Worm (Caenorhabditis elegans) whole organism, young adult: ENCODE measurements around the gene glb-34.

Experiments used
- B0035.1 ChIP-seq: sonication (generic microtip); optimal IDR thresholded peaks from 2 replicates; lab custom pipeline; 2016; ENCODE audit warnings: missing genetic modification characterization, mild to moderate bottlenecking, missing compliant biosample characterization, missing genotype, missing genetic modification reagents
- B0261.1 ChIP-seq: sonication (generic microtip); optimal IDR thresholded peaks from 2 replicates; lab custom pipeline; 2016; ENCODE audit warnings: mild to moderate bottlenecking, missing genetic modification characterization, moderate library complexity, missing compliant biosample characterization
- D2030.7 ChIP-seq: fragments of 200-800 bp; sonication (Bioruptor generic); IDR thresholded peaks from 2 replicates; pipeline ENCODE4 v1.3.6; 2022; ENCODE audit warnings: missing genetic modification reagents, missing genetic modification characterization, missing compliant biosample characterization
- F22D6.2 ChIP-seq: sonication (generic microtip); optimal IDR thresholded peaks from 2 replicates; lab custom pipeline; 2016; ENCODE audit warnings: mild to moderate bottlenecking, missing genetic modification characterization, missing compliant biosample characterization
- T26A5.8 ChIP-seq: sonication (generic microtip); optimal IDR thresholded peaks from 2 replicates; lab custom pipeline; 2016; ENCODE audit warnings: missing genetic modification characterization, missing compliant biosample characterization
- Y53G8AR.9 ChIP-seq: fragments of 200-800 bp; sonication (Bioruptor generic); conservative IDR thresholded peaks from 2 replicates; pipeline ENCODE4 v1.3.6; 2022; ENCODE audit warnings: missing genetic modification reagents, missing genetic modification characterization, missing compliant biosample characterization
- Y67H2A.10 ChIP-seq: fragments of 200-800 bp; sonication (Bioruptor generic); conservative IDR thresholded peaks from 2 replicates; pipeline ENCODE4 v1.3.6; 2022; ENCODE audit warnings: missing genetic modification reagents, missing genetic modification characterization, missing compliant biosample characterization
- akir-1 ChIP-seq: fragments of 200-800 bp; sonication (Bioruptor generic); optimal IDR thresholded peaks from 2 replicates; lab custom pipeline; 2018; ENCODE audit warnings: mild to moderate bottlenecking, missing genetic modification characterization, moderate library complexity, missing compliant biosample characterization
- atf-7 ChIP-seq: sonication (generic microtip); optimal IDR thresholded peaks from 2 replicates; lab custom pipeline; 2017; ENCODE audit warnings: mild to moderate bottlenecking, missing genetic modification characterization, missing compliant biosample characterization
- athp-1 ChIP-seq: sonication (generic microtip); optimal IDR thresholded peaks from 2 replicates; lab custom pipeline; 2017; ENCODE audit warnings: mild to moderate bottlenecking, missing genetic modification characterization, missing compliant biosample characterization
- attf-5 ChIP-seq: fragments of 200-800 bp; sonication (Bioruptor generic); optimal IDR thresholded peaks from 2 replicates; lab custom pipeline; 2018; ENCODE audit warnings: mild to moderate bottlenecking, missing genetic modification characterization, missing compliant biosample characterization
- bed-1 ChIP-seq: fragments of 200-800 bp; sonication (Bioruptor generic); IDR thresholded peaks from 2 replicates; pipeline ENCODE4 v1.3.6; 2022; ENCODE audit warnings: missing genetic modification reagents, missing genetic modification characterization, missing compliant biosample characterization
- bed-2 ChIP-seq: fragments of 200-800 bp; sonication (Bioruptor generic); IDR thresholded peaks from 2 replicates; pipeline ENCODE4 v1.3.6; 2022; ENCODE audit warnings: missing genetic modification reagents, missing genetic modification characterization, missing compliant biosample characterization
- ceh-100 ChIP-seq: fragments of 200-800 bp; sonication (Bioruptor generic); IDR thresholded peaks from 2 replicates; pipeline ENCODE4 v1.3.6; 2022; ENCODE audit warnings: missing genetic modification reagents, missing genetic modification characterization, missing compliant biosample characterization
- ceh-27 ChIP-seq: fragments of 200-800 bp; sonication (Bioruptor generic); optimal IDR thresholded peaks from 2 replicates; lab custom pipeline; 2018; ENCODE audit warnings: mild to moderate bottlenecking, missing genetic modification characterization, moderate library complexity, missing compliant biosample characterization
- chd-7 ChIP-seq: sonication (generic microtip); optimal IDR thresholded peaks from 2 replicates; lab custom pipeline; 2016; ENCODE audit warnings: mild to moderate bottlenecking, missing genetic modification characterization, moderate library complexity, missing compliant biosample characterization
- die-1 ChIP-seq: sonication (generic microtip); optimal IDR thresholded peaks from 2 replicates; lab custom pipeline; 2016; ENCODE audit warnings: missing genotype, mild to moderate bottlenecking, missing genetic modification characterization, missing compliant biosample characterization
- dox-1 ChIP-seq: fragments of 200-800 bp; sonication (Bioruptor generic); IDR thresholded peaks from 2 replicates; pipeline ENCODE4 v1.3.6; 2022; ENCODE audit warnings: missing genetic modification reagents, missing genetic modification characterization, missing compliant biosample characterization
- dpff-1 ChIP-seq: sonication (generic microtip); optimal IDR thresholded peaks from 2 replicates; lab custom pipeline; 2017; ENCODE audit warnings: mild to moderate bottlenecking, missing genetic modification characterization, missing compliant biosample characterization
- dpl-1 ChIP-seq: fragments of 150-350 bp; optimal IDR thresholded peaks from 2 replicates; lab custom pipeline; 2014; ENCODE audit warnings: missing biosample characterization, missing genetic modification reagents, missing genetic modification characterization
- efl-1 ChIP-seq: fragments of 150-350 bp; optimal IDR thresholded peaks from 2 replicates; lab custom pipeline; 2014; ENCODE audit warnings: missing biosample characterization, missing genetic modification reagents, missing genetic modification characterization
- egl-18 ChIP-seq: fragments of 200-800 bp; sonication (Bioruptor generic); IDR thresholded peaks from 2 replicates; pipeline ENCODE4 v1.3.6; 2022; ENCODE audit warnings: missing genetic modification reagents, missing genetic modification characterization, missing compliant biosample characterization
- ekl-4 ChIP-seq: fragments of 200-800 bp; sonication (Bioruptor generic); IDR thresholded peaks from 2 replicates; pipeline ENCODE4 v1.3.6; 2022; ENCODE audit warnings: missing genetic modification reagents, missing genetic modification characterization, missing compliant biosample characterization
- fkh-3 ChIP-seq: sonication (generic microtip); optimal IDR thresholded peaks from 2 replicates; lab custom pipeline; 2016; ENCODE audit warnings: mild to moderate bottlenecking, missing genetic modification characterization, missing compliant biosample characterization
- him-1 ChIP-seq: sonication (generic microtip); optimal IDR thresholded peaks from 2 replicates; lab custom pipeline; 2016; ENCODE audit warnings: missing genotype, missing genetic modification reagents, missing genetic modification characterization, missing compliant biosample characterization
- hmg-1.2 ChIP-seq: fragments of 200-800 bp; sonication (Bioruptor generic); IDR thresholded peaks from 2 replicates; pipeline ENCODE4 v1.3.6; 2022; ENCODE audit warnings: missing genetic modification reagents, missing genetic modification characterization, missing compliant biosample characterization
- hmg-20 ChIP-seq: fragments of 200-800 bp; sonication (Bioruptor generic); IDR thresholded peaks from 2 replicates; pipeline ENCODE4 v1.3.6; 2022; ENCODE audit warnings: missing genetic modification reagents, missing genetic modification characterization, missing compliant biosample characterization
- hsf-1 ChIP-seq: fragments of 200-800 bp; sonication (Bioruptor generic); IDR thresholded peaks from 2 replicates; pipeline ENCODE4 v1.3.6; 2022; ENCODE audit warnings: missing genetic modification reagents, missing genetic modification characterization, missing compliant biosample characterization
- lin-35 ChIP-seq, 3 experiments: fragments of 150-350 bp in 2 of 3; sonication (generic microtip) in 1 of 3; optimal IDR thresholded peaks; 2 replicates each; lab custom pipeline; 2014 to 2018; ENCODE audit warnings: missing biosample characterization in 3 of 3, missing genetic modification characterization in 3 of 3, missing genetic modification reagents in 3 of 3
- lin-40 ChIP-seq: sonication (generic microtip); optimal IDR thresholded peaks from 2 replicates; lab custom pipeline; 2016; ENCODE audit warnings: missing genetic modification characterization, mild to moderate bottlenecking, missing compliant biosample characterization, missing genotype, missing genetic modification reagents
- lin-54 ChIP-seq: fragments of 200-800 bp; sonication (Bioruptor generic); optimal IDR thresholded peaks from 2 replicates; lab custom pipeline; 2018; ENCODE audit warnings: mild to moderate bottlenecking, missing genetic modification characterization, missing compliant biosample characterization
- lir-1 ChIP-seq: fragments of 200-800 bp; sonication (Bioruptor generic); conservative IDR thresholded peaks from 2 replicates; pipeline ENCODE4 v1.3.6; 2022; ENCODE audit warnings: missing genetic modification reagents, missing genetic modification characterization, missing compliant biosample characterization
- lsy-27 ChIP-seq: sonication (generic microtip); optimal IDR thresholded peaks from 2 replicates; lab custom pipeline; 2017; ENCODE audit warnings: missing genetic modification characterization, mild to moderate bottlenecking, missing compliant biosample characterization, antibody characterized with exemption, missing genotype, borderline replicate concordance; ENCODE audit not compliant: insufficient read depth
- madf-6 ChIP-seq: fragments of 200-800 bp; sonication (Bioruptor generic); IDR thresholded peaks from 2 replicates; pipeline ENCODE4 v1.3.6; 2022; ENCODE audit warnings: missing genetic modification reagents, missing genetic modification characterization, missing compliant biosample characterization
- mel-28 ChIP-seq: sonication (generic microtip); optimal IDR thresholded peaks from 2 replicates; lab custom pipeline; 2016; ENCODE audit warnings: borderline replicate concordance, mild to moderate bottlenecking, missing genetic modification characterization, missing compliant biosample characterization
- mes-4 ChIP-seq: sonication (generic microtip); optimal IDR thresholded peaks from 2 replicates; lab custom pipeline; 2016; ENCODE audit warnings: missing genotype, missing genetic modification characterization, missing compliant biosample characterization
- nhr-27 ChIP-seq: fragments of 200-800 bp; sonication (Bioruptor generic); optimal IDR thresholded peaks from 2 replicates; lab custom pipeline; 2018; ENCODE audit warnings: mild to moderate bottlenecking, missing genetic modification characterization, moderate library complexity, missing compliant biosample characterization
- nhr-80 ChIP-seq: sonication (generic microtip); optimal IDR thresholded peaks from 2 replicates; lab custom pipeline; 2016; ENCODE audit warnings: missing genetic modification characterization, missing compliant biosample characterization
- pbrm-1 ChIP-seq: fragments of 200-800 bp; sonication (Bioruptor generic); IDR thresholded peaks from 2 replicates; pipeline ENCODE4 v1.3.6; 2022; ENCODE audit warnings: missing genetic modification reagents, missing genetic modification characterization, missing compliant biosample characterization
- sdz-38 ChIP-seq: sonication (generic microtip); optimal IDR thresholded peaks from 2 replicates; lab custom pipeline; 2016; ENCODE audit warnings: missing genotype, missing genetic modification characterization, missing compliant biosample characterization
- unc-130 ChIP-seq: sonication (generic microtip); optimal IDR thresholded peaks from 2 replicates; lab custom pipeline; 2016; ENCODE audit warnings: missing genetic modification reagents, missing genetic modification characterization, missing compliant biosample characterization
- unc-62 ChIP-seq: fragments of 150-350 bp; optimal IDR thresholded peaks from 2 replicates; lab custom pipeline; 2014; ENCODE audit warnings: missing biosample characterization, missing genetic modification reagents, missing genetic modification characterization
- zfh-2 ChIP-seq: fragments of 200-800 bp; sonication (Bioruptor generic); conservative IDR thresholded peaks from 2 replicates; pipeline ENCODE4 v1.3.6; 2022; ENCODE audit warnings: missing genetic modification reagents, missing genetic modification characterization, missing compliant biosample characterization
- zim-3 ChIP-seq: sonication (generic microtip); optimal IDR thresholded peaks from 2 replicates; lab custom pipeline; 2017; ENCODE audit warnings: mild to moderate bottlenecking, missing genetic modification characterization, moderate library complexity, missing compliant biosample characterization
- ztf-25 ChIP-seq: fragments of 200-800 bp; sonication (Bioruptor generic); IDR thresholded peaks from 2 replicates; pipeline ENCODE4 v1.3.6; 2022; ENCODE audit warnings: missing genetic modification reagents, missing genetic modification characterization, missing compliant biosample characterization
- ztf-6 ChIP-seq: fragments of 200-800 bp; sonication (Bioruptor generic); IDR thresholded peaks from 2 replicates; pipeline ENCODE4 v1.3.6; 2022; ENCODE audit warnings: missing genetic modification reagents, missing genetic modification characterization, missing compliant biosample characterization

The glb-34 gene

DNA sequence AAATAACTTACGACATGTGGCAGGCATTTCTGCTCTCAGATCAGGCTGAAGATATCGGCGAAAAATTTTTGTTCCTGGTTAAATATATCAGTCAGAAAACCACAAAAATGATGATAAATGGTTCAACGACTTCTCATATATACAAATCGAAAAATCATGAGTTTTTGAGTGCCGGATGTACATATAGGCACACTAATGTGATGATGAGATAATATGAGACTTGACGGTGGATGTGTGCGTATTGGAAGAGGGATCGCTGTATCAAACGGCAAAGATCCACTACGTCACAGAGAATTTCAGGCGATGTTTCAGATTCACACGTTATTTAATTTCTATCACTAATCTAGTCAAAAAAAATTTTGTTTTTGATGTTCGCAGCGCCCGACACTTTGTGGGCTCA is at the start of gene glb-34:
TSS of gene glb-34 (minus strand) at position 101 of the 400 bp plus-strand sequence.
- TF ChIP-seq fkh-3 (tag; lab: Kevin White, UChicago), result no peak
- no peak for TF ChIP-seq ztf-25
- no peak for TF ChIP-seq lin-35 (GFP tag; optimal IDR thresholded peaks at IDR 0.05; lab: Kevin White, UChicago)
- TF ChIP-seq B0261.1, result no peak
- TF ChIP-seq lin-54 (GFP tag; lab: Kevin White, UChicago), result no peak
- no peak for TF ChIP-seq ceh-100
- TF ChIP-seq, all 124 proteins: peak for 0

DNA sequence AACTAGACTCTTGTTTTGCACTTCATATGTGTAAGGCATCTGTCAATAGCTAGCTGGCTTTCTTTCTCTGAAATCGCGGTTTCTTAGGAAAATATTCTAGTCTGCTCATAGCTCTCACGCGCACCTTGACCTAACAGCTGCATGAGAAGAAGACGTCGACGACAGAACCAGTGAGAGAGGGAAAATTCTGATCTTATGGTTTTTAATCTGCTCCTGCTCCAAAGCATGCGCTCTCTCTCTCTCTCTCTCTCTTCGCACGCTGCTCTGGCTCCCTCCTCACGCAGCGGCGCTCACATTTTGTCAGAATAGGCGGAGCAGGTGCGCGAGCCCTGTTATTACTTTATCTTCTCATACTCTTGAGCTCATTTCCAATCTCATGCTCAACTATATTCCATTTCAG is 49.6 kb upstream of the glb-34 start:
- TF ChIP-seq zim-3 (no peak), madf-6 (GFP tag; lab: Robert Waterston, UW) (no peak), mes-4 (tag; lab: Kevin White, UChicago) (no peak), pbrm-1 (no peak), dox-1 (0 out of 2 replicates have a peak, but pooled peaks have one; percentile 33), dpff-1 (no peak), unc-62 (GFP tag; lab: Kevin White, UChicago) (no peak), efl-1 (no peak), chd-7 (tag; lab: Kevin White, UChicago) (no peak), D2030.7 (GFP tag; lab: Robert Waterston, UW) (no peak), athp-1 (no peak), bed-2 (GFP tag; lab: Robert Waterston, UW) (no peak), nhr-27 (tag; lab: Kevin White, UChicago) (no peak), bed-1 (GFP tag; lab: Robert Waterston, UW) (no peak), lir-1 (GFP tag; lab: Robert Waterston, UW) (no peak), ekl-4 (GFP tag; lab: Robert Waterston, UW) (0 out of 2 replicates have a peak, but pooled peaks have one; percentile 4), die-1 (tag; lab: Kevin White, UChicago) (peak; percentile 10), Y53G8AR.9 (GFP tag; lab: Robert Waterston, UW) (no peak), egl-18 (GFP tag; lab: Robert Waterston, UW) (no peak), lin-40 (tag; lab: Kevin White, UChicago) (no peak), zfh-2 (GFP tag; lab: Robert Waterston, UW) (peak; percentile 74)

DNA sequence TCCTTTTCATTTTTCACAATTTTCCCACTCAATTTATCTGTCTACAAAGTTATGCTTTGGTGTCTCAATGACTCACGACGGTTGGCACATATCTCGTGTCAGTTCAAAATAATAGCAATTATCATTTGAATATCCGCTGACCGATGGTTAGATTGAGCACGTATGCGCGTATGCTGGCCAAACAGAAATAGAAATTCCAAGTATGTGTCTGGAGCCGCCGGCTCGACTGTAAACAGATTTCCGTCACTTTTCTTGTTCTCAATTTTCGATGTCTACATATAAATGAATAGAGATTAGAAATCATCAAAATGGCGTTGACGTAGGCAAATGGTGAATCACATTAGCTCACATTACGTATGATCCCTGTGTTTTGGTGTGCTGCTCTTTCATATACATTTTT is 48.6 kb upstream of the glb-34 start:
- TF ChIP-seq hmg-1.2 (GFP tag; lab: Robert Waterston, UW) (no peak), B0035.1 (tag; lab: Kevin White, UChicago) (no peak), ztf-6 (GFP tag; lab: Robert Waterston, UW) (no peak), akir-1 (GFP tag; lab: Kevin White, UChicago) (no peak), D2030.7 (GFP tag; lab: Robert Waterston, UW) (no peak), dpl-1 (GFP tag; lab: Kevin White, UChicago) (no peak), attf-5 (GFP tag; lab: Kevin White, UChicago) (no peak)
- TF ChIP-seq, all 124 proteins: peak for 0

DNA sequence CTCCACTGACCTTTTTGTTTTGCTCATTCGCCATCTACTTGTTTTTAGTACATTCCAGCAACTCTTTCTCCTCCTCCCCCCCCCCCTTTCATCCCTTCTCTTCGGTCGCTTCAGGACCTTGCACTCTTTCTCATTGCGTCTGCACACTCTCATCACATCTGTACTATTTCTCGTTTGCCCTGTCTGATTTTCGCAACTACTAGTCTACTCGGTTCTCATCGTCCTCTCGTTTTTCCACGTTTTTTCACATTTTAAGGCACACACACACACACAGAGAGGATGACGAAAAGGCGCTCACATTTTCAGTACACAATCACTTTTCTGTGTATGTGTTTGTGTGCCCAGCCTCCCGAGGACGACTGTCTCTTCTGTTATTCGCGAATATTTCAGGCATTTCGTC is 48.0 kb upstream of the glb-34 start:
- TF ChIP-seq lin-35 (GFP tag; optimal IDR thresholded peaks at IDR 0.05; lab: Kevin White, UChicago) (peak in 1 of 3 experiments; percentile 51), him-1 (no peak), sdz-38 (tag; lab: Kevin White, UChicago) (no peak), zfh-2 (GFP tag; lab: Robert Waterston, UW) (peak; percentile 44; the same call in 1 of the 2 replicates), Y67H2A.10 (GFP tag; lab: Robert Waterston, UW) (no peak), ztf-6 (GFP tag; lab: Robert Waterston, UW) (no peak), mel-28 (tag; lab: Kevin White, UChicago) (no peak), atf-7 (tag; lab: Kevin White, UChicago) (no peak), ceh-27 (GFP tag; lab: Kevin White, UChicago) (peak; percentile 12), B0035.1 (tag; lab: Kevin White, UChicago) (no peak), hmg-20 (GFP tag; lab: Robert Waterston, UW) (no peak), F22D6.2 (tag; lab: Kevin White, UChicago) (no peak), lsy-27 (tag; lab: Kevin White, UChicago) (no peak), hsf-1 (GFP tag; lab: Robert Waterston, UW) (no peak), unc-130 (no peak), nhr-80 (tag; lab: Kevin White, UChicago) (peak; percentile 11), T26A5.8 (tag; lab: Kevin White, UChicago) (peak; percentile 25), unc-62 (GFP tag; lab: Kevin White, UChicago) (no peak)
